Worm (Caenorhabditis elegans) whole organism, L2 larva: ENCODE measurements around the gene F42F12.11.

Experiments
- Y55F3AM.14 ChIP-seq: fragments of 200-800 bp; sonication (Bioruptor generic); optimal IDR thresholded peaks from 2 replicates; lab custom pipeline; 2018; ENCODE audit warnings: mild to moderate bottlenecking, missing genetic modification characterization, missing compliant biosample characterization
- ZK546.5 ChIP-seq: sonication (generic microtip); optimal IDR thresholded peaks from 2 replicates; lab custom pipeline; 2017; ENCODE audit warnings: missing biosample characterization, missing genetic modification characterization
- alr-1 ChIP-seq: fragments of 150-350 bp; optimal IDR thresholded peaks from 2 replicates; lab custom pipeline; 2014; ENCODE audit warnings: missing biosample characterization, missing genetic modification characterization
- aly-2 ChIP-seq: fragments of 150-350 bp; optimal IDR thresholded peaks from 2 replicates; lab custom pipeline; 2014; ENCODE audit warnings: missing biosample characterization, missing genetic modification characterization
- blmp-1 ChIP-seq: sonication (generic microtip); optimal IDR thresholded peaks from 2 replicates; lab custom pipeline; 2017; ENCODE audit warnings: missing genetic modification characterization, mild to moderate bottlenecking, missing compliant biosample characterization, antibody characterized with exemption, moderate library complexity; ENCODE audit not compliant: insufficient read depth
- dmd-4 ChIP-seq: sonication (generic microtip); optimal IDR thresholded peaks from 2 replicates; lab custom pipeline; 2017; ENCODE audit warnings: missing biosample characterization, missing genetic modification characterization
- elt-3 ChIP-seq: sonication (generic microtip); optimal IDR thresholded peaks from 2 replicates; lab custom pipeline; 2017; ENCODE audit warnings: missing biosample characterization, missing genetic modification characterization
- sma-3 ChIP-seq: sonication (generic microtip); optimal IDR thresholded peaks from 2 replicates; lab custom pipeline; 2016; ENCODE audit warnings: missing genetic modification reagents, missing genetic modification characterization, missing compliant biosample characterization
- sma-9 ChIP-seq, 2 experiments: fragments of 150-350 bp in 1 of 2; sonication (generic microtip) in 1 of 2; optimal IDR thresholded peaks; 2 replicates each; lab custom pipeline; 2014 to 2016; ENCODE audit warnings: missing genetic modification characterization in 2 of 2, mild to moderate bottlenecking in 1 of 2, missing biosample characterization in 1 of 2, missing compliant biosample characterization in 1 of 2, missing genetic modification reagents in 1 of 2, moderate library complexity in 1 of 2
- snpc-4 ChIP-seq: fragments of 150-350 bp; optimal IDR thresholded peaks from 2 replicates; lab custom pipeline; 2014; ENCODE audit warnings: missing biosample characterization, missing genetic modification characterization
- ztf-1 ChIP-seq: fragments of 200-800 bp; sonication (Bioruptor generic); conservative IDR thresholded peaks from 2 replicates; pipeline ENCODE4 v1.3.6; 2022; ENCODE audit warnings: missing genetic modification characterization, missing compliant biosample characterization
- ztf-4 ChIP-seq: fragments of 150-350 bp; optimal IDR thresholded peaks from 2 replicates; lab custom pipeline; 2014; ENCODE audit warnings: missing biosample characterization, missing genetic modification characterization

F42F12.11 gene

DNA sequence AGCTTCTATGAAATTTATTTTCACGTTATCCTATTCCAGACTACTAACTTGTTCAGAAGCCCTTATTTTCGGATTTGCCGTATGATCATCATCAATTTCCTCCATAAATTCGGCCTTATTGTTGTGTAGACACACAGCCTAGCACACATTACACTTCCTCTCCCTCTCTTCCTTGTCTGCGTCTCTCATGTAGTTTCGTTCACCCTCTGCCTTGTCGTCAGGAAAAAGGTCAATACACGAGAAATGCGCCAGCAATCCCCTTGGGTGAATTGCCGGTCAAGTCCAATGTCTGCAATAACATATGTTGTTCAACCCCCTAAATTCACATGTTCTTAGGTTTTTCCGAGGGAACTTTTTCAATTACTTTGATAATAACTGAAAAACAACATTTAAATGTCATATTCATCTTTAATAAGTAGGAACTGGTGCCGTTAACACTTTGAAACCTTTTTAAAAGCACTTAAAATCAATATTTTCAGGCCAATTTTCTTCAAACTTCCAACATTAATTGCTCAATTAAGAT, 47.0 kb downstream of the F42F12.11 start, which contains the start of gene F17E5.2 (continued):
- peak; percentile 88 for TF ChIP-seq sma-3 (GFP tag; lab: Kevin White, UChicago)
- TF ChIP-seq ztf-4 (tag; lab: Kevin White, UChicago): peak; percentile 87
- no peak for TF ChIP-seq aly-2 (tag; lab: Kevin White, UChicago)
- no peak for TF ChIP-seq dmd-4 (tag; lab: Kevin White, UChicago)
- TF ChIP-seq alr-1 (tag; lab: Kevin White, UChicago): no peak
- peak; percentile 77 for TF ChIP-seq Y55F3AM.14
- TF ChIP-seq ztf-1: no peak
- peak; percentile 57 for TF ChIP-seq blmp-1 (tag; lab: Kevin White, UChicago)
- no peak for TF ChIP-seq elt-3
- TF ChIP-seq snpc-4 (tag; lab: Kevin White, UChicago): peak; percentile 83
- TF ChIP-seq sma-9 (GFP tag; optimal IDR thresholded peaks at IDR 0.05; lab: Kevin White, UChicago): peak; percentile 97
- TF ChIP-seq sma-9 (tag; optimal IDR thresholded peaks at IDR 0.05; lab: Kevin White, UChicago): no peak
- TF ChIP-seq ZK546.5 (tag; lab: Kevin White, UChicago): no peak
